Fruit fly (Drosophila melanogaster) whole organism, embryonic: ENCODE data around the gene CG3339.
A peak's percentile ranks its signal among the peaks of the same experiment; 100 is the strongest.

Experiments
- Awh ChIP-seq: fragments of 200-800 bp; sonication (Bioruptor generic); IDR thresholded peaks from 2 replicates; pipeline ENCODE4, ENCODE4 v1.3.6; 2022; ENCODE audit warnings: missing biosample characterization, missing genetic modification characterization
- Bgb ChIP-seq: fragments of 200-800 bp; sonication (Bioruptor generic); IDR thresholded peaks from 2 replicates; pipeline ENCODE4 v1.3.6; 2022; ENCODE audit warnings: missing biosample characterization, missing genetic modification characterization; ENCODE audit not compliant: partially characterized antibody
- CG1024 ChIP-seq: fragments of 200-800 bp; sonication (Bioruptor generic); IDR thresholded peaks from 2 replicates; pipeline ENCODE4 v1.3.6; 2022; ENCODE audit warnings: missing biosample characterization, missing genetic modification characterization
- CG10267 ChIP-seq: fragments of 200-800 bp; sonication (Bioruptor generic); optimal IDR thresholded peaks from 2 replicates; lab custom pipeline; 2018; ENCODE audit warnings: missing biosample characterization, mild to moderate bottlenecking, missing genetic modification characterization, moderate library complexity
- CG10543 ChIP-seq: fragments of 200-800 bp; sonication (Bioruptor generic); optimal IDR thresholded peaks from 3 replicates; lab custom pipeline; 2017; ENCODE audit warnings: missing biosample characterization, mild to moderate bottlenecking, missing genetic modification characterization, moderate library complexity
- CG10959 ChIP-seq: fragments of 200-800 bp; sonication (Bioruptor generic); IDR thresholded peaks from 2 replicates; pipeline ENCODE4 v1.3.6; 2022; ENCODE audit warnings: missing biosample characterization, missing genetic modification characterization
- CG11504 ChIP-seq: fragments of 200-800 bp; sonication (Bioruptor generic); optimal IDR thresholded peaks from 3 replicates; lab custom pipeline; 2019; ENCODE audit warnings: missing biosample characterization, mild to moderate bottlenecking, missing genetic modification characterization, moderate library complexity
- CG12104 ChIP-seq: fragments of 200-800 bp; sonication (Bioruptor generic); optimal IDR thresholded peaks from 3 replicates; lab custom pipeline; 2016; ENCODE audit warnings: missing biosample characterization, missing genetic modification characterization
- CG12391 ChIP-seq: fragments of 200-800 bp; sonication (Bioruptor generic); optimal IDR thresholded peaks from 3 replicates; lab custom pipeline; 2018; ENCODE audit warnings: missing biosample characterization, mild to moderate bottlenecking, missing genetic modification characterization, moderate library complexity
- CG13123 ChIP-seq: fragments of 200-800 bp; sonication (Bioruptor generic); optimal IDR thresholded peaks from 2 replicates; lab custom pipeline; 2016; ENCODE audit warnings: missing biosample characterization, missing genetic modification characterization
- CG13775 ChIP-seq: fragments of 200-800 bp; sonication (Bioruptor generic); optimal IDR thresholded peaks from 3 replicates; lab custom pipeline; 2017; ENCODE audit warnings: missing biosample characterization, mild to moderate bottlenecking, missing genetic modification characterization
- CG14441 ChIP-seq: fragments of 200-800 bp; sonication (Bioruptor generic); IDR thresholded peaks from 2 replicates; pipeline ENCODE4 v1.3.6; 2022; ENCODE audit warnings: missing biosample characterization, missing genetic modification characterization
- CG15269 ChIP-seq: fragments of 200-800 bp; sonication (Bioruptor generic); optimal IDR thresholded peaks from 2 replicates; lab custom pipeline; 2018; ENCODE audit warnings: missing biosample characterization, mild to moderate bottlenecking, missing genetic modification characterization, moderate library complexity
- CG15696 ChIP-seq: fragments of 200-800 bp; sonication (Bioruptor generic); optimal IDR thresholded peaks from 2 replicates; lab custom pipeline; 2019; ENCODE audit warnings: missing biosample characterization, mild to moderate bottlenecking, missing genetic modification characterization, moderate library complexity
- CG16813 ChIP-seq: fragments of 200-800 bp; sonication (Bioruptor generic); IDR thresholded peaks from 3 replicates; pipeline ENCODE4 v1.3.6; 2022; ENCODE audit warnings: missing biosample characterization, missing genetic modification characterization; ENCODE audit not compliant: partially characterized antibody
- CG16863 ChIP-seq: fragments of 200-800 bp; sonication (Bioruptor generic); optimal IDR thresholded peaks from 3 replicates; lab custom pipeline; 2016; ENCODE audit warnings: missing biosample characterization, missing genetic modification characterization
- CG31224 ChIP-seq: fragments of 200-800 bp; sonication (Bioruptor generic); IDR thresholded peaks from 2 replicates; pipeline ENCODE4 v1.3.6; 2022; ENCODE audit warnings: missing biosample characterization, missing genetic modification characterization
- CG32772 ChIP-seq: fragments of 200-800 bp; sonication (Bioruptor generic); IDR thresholded peaks from 2 replicates; pipeline ENCODE4 v1.3.6; 2022; ENCODE audit warnings: missing biosample characterization, missing genetic modification characterization
- CG8478 ChIP-seq: fragments of >200 bp; optimal IDR thresholded peaks from 2 replicates; lab custom pipeline; 2018
- D19A ChIP-seq: fragments of 200-800 bp; optimal IDR thresholded peaks from 3 replicates; lab custom pipeline; 2019; ENCODE audit warnings: missing biosample characterization, mild to moderate bottlenecking, missing genetic modification characterization, moderate library complexity
- Deaf1 ChIP-seq: fragments of 200-800 bp; optimal IDR thresholded peaks from 3 replicates; lab custom pipeline; 2019; ENCODE audit warnings: missing biosample characterization, mild to moderate bottlenecking, missing genetic modification characterization, moderate library complexity
- E2f1 ChIP-seq: fragments of 200-800 bp; sonication (Bioruptor generic); IDR thresholded peaks from 2 replicates; pipeline ENCODE4 v1.3.6; 2022; ENCODE audit warnings: missing biosample characterization, missing genetic modification characterization
- Ets65A ChIP-seq: fragments of 200-800 bp; sonication (Bioruptor generic); peaks from one replicate; lab custom pipeline; 2016; ENCODE audit warnings: missing biosample characterization, missing genetic modification characterization
- H2.0 ChIP-seq: fragments of 200-800 bp; sonication (Bioruptor generic); IDR thresholded peaks from 2 replicates; pipeline ENCODE4 v1.3.6; 2022; ENCODE audit warnings: missing biosample characterization, missing genetic modification characterization
- Hand ChIP-seq: fragments of 200-800 bp; sonication (Bioruptor generic); optimal IDR thresholded peaks from 2 replicates; lab custom pipeline; 2017; ENCODE audit warnings: mild to moderate bottlenecking, missing biosample characterization, missing genetic modification reagents, missing genetic modification characterization
- Med ChIP-seq: fragments of 200-800 bp; sonication (Bioruptor generic); peaks from one replicate; lab custom pipeline; 2016; ENCODE audit warnings: missing biosample characterization, missing genetic modification characterization, mild to moderate bottlenecking, inconsistent platforms, moderate library complexity
- Scr ChIP-seq: fragments of 200-800 bp; sonication (Bioruptor generic); IDR thresholded peaks from 2 replicates; pipeline ENCODE4 v1.3.6; 2022; ENCODE audit warnings: missing biosample characterization, missing genetic modification characterization; ENCODE audit not compliant: partially characterized antibody
- Trl ChIP-seq, 3 experiments: fragments of >200 bp in 2 of 3; fragments of 200-800 bp in 1 of 3; sonication (Bioruptor generic) in 1 of 3; optimal IDR thresholded peaks; 2 replicates in 1 of 3; 3 replicates in 2 of 3; lab custom pipeline; 2016 to 2017; ENCODE audit warnings: missing biosample characterization in 1 of 3, missing genetic modification characterization in 1 of 3
- br ChIP-seq: fragments of >200 bp; optimal IDR thresholded peaks from 2 replicates; lab custom pipeline; 2017
- ewg ChIP-seq: fragments of 200-800 bp; sonication (Bioruptor generic); optimal IDR thresholded peaks from 3 replicates; lab custom pipeline; 2017; ENCODE audit warnings: mild to moderate bottlenecking, missing biosample characterization, missing genetic modification reagents, missing genetic modification characterization
- lbe ChIP-seq: fragments of 200-800 bp; sonication (Bioruptor generic); optimal IDR thresholded peaks from 2 replicates; lab custom pipeline; 2016; ENCODE audit warnings: missing biosample characterization, mild to moderate bottlenecking, missing genetic modification characterization
- lola ChIP-seq, 3 experiments: fragments of >200 bp in 2 of 3; fragments of 200-800 bp in 1 of 3; sonication (Bioruptor generic) in 1 of 3; optimal IDR thresholded peaks; 2 replicates each; lab custom pipeline; 2017 to 2019; ENCODE audit warnings: missing biosample characterization in 3 of 3, missing genetic modification characterization in 3 of 3, mild to moderate bottlenecking in 1 of 3, moderate library complexity in 1 of 3
- mam ChIP-seq: fragments of 200-800 bp; sonication (Bioruptor generic); optimal IDR thresholded peaks from 3 replicates; lab custom pipeline; 2016; ENCODE audit warnings: missing biosample characterization, missing genetic modification characterization
- nau ChIP-seq: fragments of 200-800 bp; sonication (Bioruptor generic); optimal IDR thresholded peaks from 3 replicates; lab custom pipeline; 2017; ENCODE audit warnings: missing biosample characterization, mild to moderate bottlenecking, missing genetic modification characterization, missing genetic modification reagents
- p53 ChIP-seq: fragments of 200-800 bp; sonication (Bioruptor generic); optimal IDR thresholded peaks from 2 replicates; lab custom pipeline; 2016; ENCODE audit warnings: missing biosample characterization, missing genetic modification characterization
- scrt ChIP-seq: fragments of 200-800 bp; sonication (Bioruptor generic); optimal IDR thresholded peaks from 2 replicates; lab custom pipeline; 2018; ENCODE audit warnings: missing biosample characterization, mild to moderate bottlenecking, missing genetic modification characterization, moderate library complexity
- sd ChIP-seq: fragments of 200-800 bp; sonication (Bioruptor generic); optimal IDR thresholded peaks from 3 replicates; lab custom pipeline; 2018; ENCODE audit warnings: missing biosample characterization, mild to moderate bottlenecking, missing genetic modification characterization, moderate library complexity
- stc ChIP-seq: fragments of 200-800 bp; sonication (Bioruptor generic); IDR thresholded peaks from 2 replicates; pipeline ENCODE4 v1.3.6; 2022; ENCODE audit warnings: missing biosample characterization, missing genetic modification characterization
- stwl ChIP-seq: fragments of 200-800 bp; sonication (Bioruptor generic); optimal IDR thresholded peaks from 3 replicates; lab custom pipeline; 2018; ENCODE audit warnings: missing biosample characterization, mild to moderate bottlenecking, missing genetic modification characterization, moderate library complexity
- tap ChIP-seq: fragments of 200-800 bp; optimal IDR thresholded peaks from 3 replicates; lab custom pipeline; 2019; ENCODE audit warnings: missing biosample characterization, mild to moderate bottlenecking, missing genetic modification characterization, moderate library complexity
- zfh1 ChIP-seq: fragments of 200-800 bp; sonication (Bioruptor generic); IDR thresholded peaks from 3 replicates; pipeline ENCODE4 v1.3.6; 2022; ENCODE audit warnings: missing biosample characterization, missing genetic modification characterization

CG3339 gene

dm6 chr3R:27281022-27281810 is 40.9 kb downstream of the CG3339 start (continued):
- TF ChIP-seq CG10959 (GFP tag; lab: Robert Waterston, UW): peak; percentile 92
- TF ChIP-seq CG12391: peak; percentile 94
- TF ChIP-seq nau: peak; percentile 91
- peak; percentile 95 for TF ChIP-seq Hand
- TF ChIP-seq CG10267 (tag; lab: Kevin White, UChicago): peak; percentile 87
- no peak for TF ChIP-seq br (lab: Kevin White, UChicago)
- TF ChIP-seq sd (tag; lab: Kevin White, UChicago): peak; percentile 90
- TF ChIP-seq H2.0: peak; percentile 97
- peak; percentile 86 for TF ChIP-seq CG1024 (GFP tag; lab: Robert Waterston, UW)
- TF ChIP-seq CG16863 (GFP tag; lab: Kevin White, UChicago): peak; percentile 94
- peak; percentile 82 for TF ChIP-seq CG12104 (GFP tag; lab: Kevin White, UChicago)
- TF ChIP-seq Trl (optimal IDR thresholded peaks at IDR 0.05; lab: Kevin White, UChicago): peak; percentile 78 to 92
- peak; percentile 94 for TF ChIP-seq Trl (GFP tag; optimal IDR thresholded peaks at IDR 0.05; lab: Kevin White, UChicago)
- TF ChIP-seq CG13775: peak; percentile 92
- peak; percentile 97 for TF ChIP-seq CG15269 (tag; lab: Kevin White, UChicago)
- peak; percentile 87 for TF ChIP-seq D19A (tag; lab: Kevin White, UChicago)
- peak; percentile 88 for TF ChIP-seq CG13123
- peak; percentile 86 for TF ChIP-seq p53 (GFP tag; lab: Kevin White, UChicago)
- peak; percentile 65 for TF ChIP-seq CG15696 (tag; lab: Kevin White, UChicago)
- TF ChIP-seq CG11504 (tag; lab: Kevin White, UChicago): peak; percentile 94
- peak; percentile 96 for TF ChIP-seq Awh (GFP tag; lab: Robert Waterston, UW)
- TF ChIP-seq CG32772 (GFP tag; lab: Robert Waterston, UW): peak; percentile 97
- TF ChIP-seq tap: peak; percentile 86
- TF ChIP-seq CG14441: peak; percentile 98
- TF ChIP-seq lola (GFP tag; optimal IDR thresholded peaks at IDR 0.05; lab: Kevin White, UChicago): peak in 1 of 3 experiments; percentile 78
- peak; percentile 90 for TF ChIP-seq CG10543 (GFP tag; lab: Kevin White, UChicago)
- peak; percentile 93 for TF ChIP-seq CG31224

DNA sequence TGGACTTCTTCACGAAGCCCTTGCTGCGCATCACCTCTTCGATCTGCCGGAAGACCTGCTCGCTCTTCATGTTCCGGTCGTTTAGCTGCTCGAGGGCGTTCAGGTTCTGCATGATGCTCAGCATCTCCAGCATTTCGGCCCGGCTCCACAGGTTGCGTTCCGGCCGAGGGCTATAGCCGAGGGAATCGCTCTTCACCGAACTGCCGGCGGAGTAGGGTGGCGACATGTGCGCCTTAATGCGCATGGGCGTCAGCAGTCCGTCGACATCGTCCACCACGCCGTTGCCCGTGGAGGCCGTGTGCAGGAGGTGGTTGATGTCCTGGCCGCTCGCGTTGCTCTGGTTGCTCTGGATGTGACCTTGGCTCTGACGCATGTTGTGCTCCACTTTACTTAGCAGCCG is 42.6 kb downstream of the CG3339 start:
- TF ChIP-seq Ets65A (GFP tag; lab: Kevin White, UChicago) (peak; percentile 75), ewg (GFP tag; lab: Kevin White, UChicago) (peak; percentile 62), CG8478 (lab: Kevin White, UChicago) (peak; percentile 44), zfh1 (GFP tag; lab: Robert Waterston, UW) (0 out of 3 replicates have a peak, but pooled peaks have one; percentile 15), CG14441 (no peak), E2f1 (GFP tag; lab: Robert Waterston, UW) (0 out of 2 replicates have a peak, but pooled peaks have one; percentile 17), Scr (GFP tag; lab: Robert Waterston, UW) (0 out of 2 replicates have a peak, but pooled peaks have one; percentile 24), lbe (GFP tag; lab: Kevin White, UChicago) (no peak), stc (GFP tag; lab: Robert Waterston, UW) (no peak), stwl (tag; lab: Kevin White, UChicago) (no peak), scrt (GFP tag; lab: Kevin White, UChicago) (peak; percentile 89), Bgb (0 out of 2 replicates have a peak, but pooled peaks have one; percentile 10), Deaf1 (peak; percentile 80), Med (peak; percentile 67), CG16813 (GFP tag; lab: Robert Waterston, UW) (no peak), mam (GFP tag; lab: Kevin White, UChicago) (no peak)
- TF ChIP-seq, all 482 proteins: peak for 10
